Worm (Caenorhabditis elegans): ENCODE data around the gene rcd-1.

rcd-1 gene

ce11 chrII:3716961-3717360 is 36.7 kb upstream of the rcd-1 start, which contains the start of gene fbxc-52:
TSS of gene fbxc-52 (plus strand) at chrII:3717261.
- TF ChIP-seq cnd-1 (tag; optimal IDR thresholded peaks at IDR 0.05): no peak
- no peak for TF ChIP-seq lsy-2 (tag; optimal IDR thresholded peaks at IDR 0.05)
- no peak for TF ChIP-seq zip-8 (tag; optimal IDR thresholded peaks at IDR 0.05)
- no peak for TF ChIP-seq snpc-4 (tag; optimal IDR thresholded peaks at IDR 0.05)
- no peak for TF ChIP-seq nhr-76 (tag; optimal IDR thresholded peaks at IDR 0.05)
- TF ChIP-seq nhr-2 (tag; optimal IDR thresholded peaks at IDR 0.05): no peak
- no peak for TF ChIP-seq mep-1 (tag; optimal IDR thresholded peaks at IDR 0.05)
- no peak for TF ChIP-seq sem-2 (GFP tag; optimal IDR thresholded peaks at IDR 0.05)
- TF ChIP-seq pha-4 (tag; optimal IDR thresholded peaks at IDR 0.05): no peak
- no peak for TF ChIP-seq tbx-8 (GFP tag; optimal IDR thresholded peaks at IDR 0.05)
- no peak for TF ChIP-seq mls-2 (tag; optimal IDR thresholded peaks at IDR 0.05)
- no peak for TF ChIP-seq drap-1 (GFP tag; optimal IDR thresholded peaks at IDR 0.05)
- TF ChIP-seq lin-13 (tag; optimal IDR thresholded peaks at IDR 0.05): no peak

- TF ChIP-seq cnd-1 (tag; optimal IDR thresholded peaks at IDR 0.05) (no peak), lin-13 (tag; optimal IDR thresholded peaks at IDR 0.05) (no peak), zip-8 (tag; optimal IDR thresholded peaks at IDR 0.05) (no peak)
Measured at ce11 chrII:3721016-3721415, 32.7 kb upstream of the rcd-1 start, which contains the start of gene C46E10.3. TSS of gene C46E10.3 (plus strand) at chrII:3721316.

- TF ChIP-seq snpc-4 (tag; optimal IDR thresholded peaks at IDR 0.05) (no peak), nhr-12 (tag; optimal IDR thresholded peaks at IDR 0.05) (no peak)
Measured at ce11 chrII:3724175-3724715, 29.5 kb upstream of the rcd-1 start, which contains the start of gene C46E10.1. TSS of gene C46E10.1 (plus strand) at chrII:3724225.

ce11 chrII:3727996-3728395 is 25.7 kb upstream of the rcd-1 start, which contains the start of gene C46E10.8:
TSS of gene C46E10.8 (minus strand) at chrII:3728096.
- no peak for TF ChIP-seq pha-4 (tag; optimal IDR thresholded peaks at IDR 0.05)
- TF ChIP-seq sem-2 (GFP tag; optimal IDR thresholded peaks at IDR 0.05): no peak
- TF ChIP-seq unc-62 (GFP tag; optimal IDR thresholded peaks at IDR 0.05): no peak
- no peak for TF ChIP-seq ces-1 (GFP tag; optimal IDR thresholded peaks at IDR 0.05)
- TF ChIP-seq nhr-2 (tag; optimal IDR thresholded peaks at IDR 0.05): no peak

- no peak for TF ChIP-seq lsy-2 (tag; optimal IDR thresholded peaks at IDR 0.05)
- no peak for TF ChIP-seq bed-3 (GFP tag; optimal IDR thresholded peaks at IDR 0.05)
- no peak for TF ChIP-seq ceh-43 (GFP tag; optimal IDR thresholded peaks at IDR 0.05)
- TF ChIP-seq cnd-1 (tag; optimal IDR thresholded peaks at IDR 0.05): no peak
- no peak for TF ChIP-seq mls-2 (tag; optimal IDR thresholded peaks at IDR 0.05)
- no peak for TF ChIP-seq mep-1 (tag; optimal IDR thresholded peaks at IDR 0.05)
- TF ChIP-seq elt-1 (tag; optimal IDR thresholded peaks at IDR 0.05; ENCODE audit: borderline replicate concordance, insufficient read depth): no peak
- TF ChIP-seq mab-5 (tag; optimal IDR thresholded peaks at IDR 0.05): no peak
- no peak for TF ChIP-seq ceh-39 (tag; optimal IDR thresholded peaks at IDR 0.05)
- TF ChIP-seq unc-120 (tag; optimal IDR thresholded peaks at IDR 0.05; ENCODE audit: poor library complexity, severe bottlenecking): no peak
- no peak for TF ChIP-seq M03D4.4 (tag; optimal IDR thresholded peaks at IDR 0.05)
- TF ChIP-seq drap-1 (GFP tag; optimal IDR thresholded peaks at IDR 0.05): no peak
- no peak for TF ChIP-seq sptf-1 (tag; optimal IDR thresholded peaks at IDR 0.05)
- TF ChIP-seq ceh-83 (GFP tag; optimal IDR thresholded peaks at IDR 0.05): no peak
- no peak for TF ChIP-seq pha-4 (tag; optimal IDR thresholded peaks at IDR 0.05)
Measured at ce11 chrII:3731723-3732122, 22.0 kb upstream of the rcd-1 start, which contains the start of the genes sdz-12 and bath-31. TSS of gene sdz-12 (minus strand) at chrII:3731823. TSS of gene bath-31 (plus strand) at chrII:3731973.

ce11 chrII:3736893-3737375 is 16.8 kb upstream of the rcd-1 start, which contains the start of gene F12E12.6:
TSS of gene F12E12.6 (minus strand) at chrII:3736943.
- TF ChIP-seq nhr-237 (tag; optimal IDR thresholded peaks at IDR 0.05) (no peak), M03D4.4 (tag; optimal IDR thresholded peaks at IDR 0.05) (no peak), tbx-8 (GFP tag; optimal IDR thresholded peaks at IDR 0.05) (no peak), unc-62 (GFP tag; optimal IDR thresholded peaks at IDR 0.05) (no peak), elt-3 (tag; optimal IDR thresholded peaks at IDR 0.05) (no peak), bed-3 (GFP tag; optimal IDR thresholded peaks at IDR 0.05) (no peak), lin-13 (tag; optimal IDR thresholded peaks at IDR 0.05) (no peak), blmp-1 (tag; optimal IDR thresholded peaks at IDR 0.05) (no peak), unc-39 (tag; optimal IDR thresholded peaks at IDR 0.05) (no peak), drap-1 (GFP tag; optimal IDR thresholded peaks at IDR 0.05) (no peak), nhr-28 (tag; optimal IDR thresholded peaks at IDR 0.05) (no peak), unc-120 (tag; optimal IDR thresholded peaks at IDR 0.05; ENCODE audit: poor library complexity, severe bottlenecking) (no peak)
